Worm (Caenorhabditis elegans): ENCODE results near the gene cnc-8.

cnc-8 gene

ce11 chrX:10333301-10333854 is 27.0 kb downstream of the cnc-8 start, which contains the start of gene R07E3.4:
Gene R07E3.4, minus strand, starts transcription at chrX:10333351.
- TF ChIP-seq fos-1 (tag; optimal IDR thresholded peaks at IDR 0.05) = no peak
- TF ChIP-seq nfya-1 (tag; optimal IDR thresholded peaks at IDR 0.05; ENCODE audit: insufficient read depth) = no peak
- no peak for TF ChIP-seq elt-3 (tag; optimal IDR thresholded peaks at IDR 0.05)
- no peak for TF ChIP-seq nhr-237 (tag; optimal IDR thresholded peaks at IDR 0.05)
- TF ChIP-seq ztf-4 (tag; optimal IDR thresholded peaks at IDR 0.05) = no peak
- TF ChIP-seq hmg-11 (tag; optimal IDR thresholded peaks at IDR 0.05) = no peak
- no peak for TF ChIP-seq egl-27 (tag; optimal IDR thresholded peaks at IDR 0.05)
- TF ChIP-seq pha-4 (tag; optimal IDR thresholded peaks at IDR 0.05) = peak; percentile 13
- TF ChIP-seq elt-1 (tag; optimal IDR thresholded peaks at IDR 0.05) = no peak
- TF ChIP-seq aly-2 (tag; optimal IDR thresholded peaks at IDR 0.05) = no peak
- TF ChIP-seq elt-2 (tag; optimal IDR thresholded peaks at IDR 0.05) = peak; percentile 80
- no peak for TF ChIP-seq mdl-1 (tag; optimal IDR thresholded peaks at IDR 0.05)
- TF ChIP-seq nhr-11 (tag; optimal IDR thresholded peaks at IDR 0.05) = peak; percentile 75
- no peak for TF ChIP-seq tbx-2 (tag; optimal IDR thresholded peaks at IDR 0.05)
- TF ChIP-seq mml-1 (tag; optimal IDR thresholded peaks at IDR 0.05) = peak; percentile 83
- no peak for TF ChIP-seq jun-1 (tag; optimal IDR thresholded peaks at IDR 0.05)
- no peak for TF ChIP-seq lsy-12 (tag; optimal IDR thresholded peaks at IDR 0.05)
- no peak for TF ChIP-seq lin-39 (tag; optimal IDR thresholded peaks at IDR 0.05)
- no peak for TF ChIP-seq nhr-28 (tag; optimal IDR thresholded peaks at IDR 0.05)
- no peak for TF ChIP-seq nhr-77 (tag; optimal IDR thresholded peaks at IDR 0.05)
- no peak for TF ChIP-seq daf-12 (tag; optimal IDR thresholded peaks at IDR 0.05)
- TF ChIP-seq unc-39 (tag; optimal IDR thresholded peaks at IDR 0.05) = no peak
- TF ChIP-seq pqm-1 (tag; optimal IDR thresholded peaks at IDR 0.05) = peak; percentile 82
- TF ChIP-seq skn-1 (tag; optimal IDR thresholded peaks at IDR 0.05) = no peak
- TF ChIP-seq R02D3.7 (tag; optimal IDR thresholded peaks at IDR 0.05) = no peak

ce11 chrX:10336138-10336537 is 29.7 kb downstream of the cnc-8 start, which contains the start of gene idpa-3:
Gene idpa-3, plus strand, starts transcription at chrX:10336438.
- no peak for TF ChIP-seq ceh-16 (tag; optimal IDR thresholded peaks at IDR 0.05)
- no peak for TF ChIP-seq ama-1 (optimal IDR thresholded peaks at IDR 0.05)
- TF ChIP-seq lin-15B (tag; optimal IDR thresholded peaks at IDR 0.05) = no peak
- TF ChIP-seq skn-1 (tag; optimal IDR thresholded peaks at IDR 0.05) = no peak

ce11 chrX:10336592-10336991 is 30.2 kb downstream of the cnc-8 start:
- TF ChIP-seq elt-1 (tag; optimal IDR thresholded peaks at IDR 0.05) = no peak
- TF ChIP-seq ZK546.5 (tag; optimal IDR thresholded peaks at IDR 0.05) = no peak
- no peak for TF ChIP-seq nhr-11 (tag; optimal IDR thresholded peaks at IDR 0.05)
- no peak for TF ChIP-seq nhr-12 (tag; optimal IDR thresholded peaks at IDR 0.05)
- no peak for TF ChIP-seq egl-27 (tag; optimal IDR thresholded peaks at IDR 0.05)
- no peak for TF ChIP-seq zag-1 (tag; optimal IDR thresholded peaks at IDR 0.05)
- no peak for TF ChIP-seq elt-3 (tag; optimal IDR thresholded peaks at IDR 0.05)
- TF ChIP-seq hmg-11 (tag; optimal IDR thresholded peaks at IDR 0.05) = no peak
- no peak for TF ChIP-seq pha-4 (tag; optimal IDR thresholded peaks at IDR 0.05)

- TF ChIP-seq jun-1 (tag; optimal IDR thresholded peaks at IDR 0.05) (no peak), pha-4 (tag; optimal IDR thresholded peaks at IDR 0.05) (no peak), nhr-12 (tag; optimal IDR thresholded peaks at IDR 0.05) (no peak), lin-39 (tag; optimal IDR thresholded peaks at IDR 0.05) (no peak), lin-15B (tag; optimal IDR thresholded peaks at IDR 0.05) (no peak), nhr-23 (tag; optimal IDR thresholded peaks at IDR 0.05) (no peak)
Observed at ce11 chrX:10338100-10338499, 31.7 kb downstream of the cnc-8 start, which contains the start of gene cut-5. Gene cut-5, minus strand, starts transcription at chrX:10338200.

DNA sequence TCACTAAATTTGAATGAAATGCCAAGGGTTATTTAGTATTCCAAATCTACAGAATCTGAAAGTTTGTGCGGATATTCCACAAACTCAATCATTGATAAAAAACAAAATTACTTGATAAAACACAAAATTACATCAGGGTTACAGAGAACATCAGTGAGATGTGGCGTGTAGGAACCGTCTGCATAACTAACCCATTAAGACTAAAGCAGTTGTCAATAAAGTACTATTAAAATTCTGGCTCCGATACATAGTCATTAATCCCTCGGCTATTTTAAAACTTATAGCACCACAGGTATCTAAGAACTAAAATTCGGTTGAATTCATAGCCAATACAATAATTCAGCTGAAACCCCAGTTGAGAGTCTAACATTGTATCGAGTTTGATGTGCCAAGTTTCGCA is 32.4 kb downstream of the cnc-8 start:
- TF ChIP-seq snpc-4 (tag; optimal IDR thresholded peaks at IDR 0.05) (no peak), elt-2 (tag; optimal IDR thresholded peaks at IDR 0.05) (peak; percentile 42)

ce11 chrX:10340044-10340443 is 33.6 kb downstream of the cnc-8 start:
- TF ChIP-seq pqm-1 (tag; optimal IDR thresholded peaks at IDR 0.05) (peak; percentile 55), egl-27 (tag; optimal IDR thresholded peaks at IDR 0.05) (no peak), elt-1 (tag; optimal IDR thresholded peaks at IDR 0.05) (no peak), elt-2 (tag; optimal IDR thresholded peaks at IDR 0.05) (peak; percentile 64)
